Worm (Caenorhabditis elegans) whole organism, young adult: ENCODE data around the gene C17E7.13.

ENCODE experiments used
- D2030.7 ChIP-seq: fragments of 200-800 bp; sonication (Bioruptor generic); IDR thresholded peaks from 2 replicates; pipeline ENCODE4 v1.3.6; 2022; ENCODE audit warnings: missing genetic modification reagents, missing genetic modification characterization, missing compliant biosample characterization
- F10E7.11 ChIP-seq: sonication (generic microtip); optimal IDR thresholded peaks from 2 replicates; lab custom pipeline; 2017; ENCODE audit warnings: mild to moderate bottlenecking, missing genetic modification characterization, moderate library complexity, missing compliant biosample characterization
- F37B4.10 ChIP-seq: fragments of 200-800 bp; sonication (Bioruptor generic); IDR thresholded peaks from 2 replicates; pipeline ENCODE4 v1.3.6; 2022; ENCODE audit warnings: missing genetic modification characterization, missing compliant biosample characterization
- F52B5.7 ChIP-seq: sonication (generic microtip); optimal IDR thresholded peaks from 2 replicates; lab custom pipeline; 2016; ENCODE audit warnings: mild to moderate bottlenecking, missing genetic modification characterization, missing compliant biosample characterization
- K12H6.12 ChIP-seq: fragments of 200-800 bp; sonication (Bioruptor generic); optimal IDR thresholded peaks from 2 replicates; lab custom pipeline; 2018; ENCODE audit warnings: mild to moderate bottlenecking, missing genetic modification characterization, missing compliant biosample characterization
- Y53F4B.3 ChIP-seq: fragments of 200-800 bp; sonication (Bioruptor generic); IDR thresholded peaks from 2 replicates; pipeline ENCODE4 v1.3.6; 2022; ENCODE audit warnings: missing genetic modification reagents, missing genetic modification characterization, missing compliant biosample characterization
- Y95B8A.8 ChIP-seq: fragments of 200-800 bp; sonication (Bioruptor generic); IDR thresholded peaks from 2 replicates; pipeline ENCODE4 v1.3.6; 2022; ENCODE audit warnings: missing genetic modification reagents, missing genetic modification characterization, missing compliant biosample characterization
- ama-1 ChIP-seq, 3 experiments: fragments of 150-350 bp in 1 of 3; sonication (generic microtip) in 2 of 3; optimal IDR thresholded peaks; 2 replicates each; lab custom pipeline; 2014 to 2018; ENCODE audit warnings: missing biosample characterization in 2 of 3, missing genetic modification characterization in 2 of 3, missing genetic modification reagents in 2 of 3
- aptf-2 ChIP-seq: fragments of 200-800 bp; sonication (Bioruptor generic); conservative IDR thresholded peaks from 2 replicates; pipeline ENCODE4 v1.3.6; 2022; ENCODE audit warnings: missing genetic modification reagents, missing genetic modification characterization, missing compliant biosample characterization
- atf-7 ChIP-seq: sonication (generic microtip); optimal IDR thresholded peaks from 2 replicates; lab custom pipeline; 2017; ENCODE audit warnings: mild to moderate bottlenecking, missing genetic modification characterization, missing compliant biosample characterization
- athp-1 ChIP-seq: sonication (generic microtip); optimal IDR thresholded peaks from 2 replicates; lab custom pipeline; 2017; ENCODE audit warnings: mild to moderate bottlenecking, missing genetic modification characterization, missing compliant biosample characterization
- attf-3 ChIP-seq: fragments of 200-800 bp; sonication (Bioruptor generic); conservative IDR thresholded peaks from 2 replicates; pipeline ENCODE4 v1.3.6; 2022; ENCODE audit warnings: missing genetic modification reagents, missing genetic modification characterization, missing compliant biosample characterization
- bed-2 ChIP-seq: fragments of 200-800 bp; sonication (Bioruptor generic); IDR thresholded peaks from 2 replicates; pipeline ENCODE4 v1.3.6; 2022; ENCODE audit warnings: missing genetic modification reagents, missing genetic modification characterization, missing compliant biosample characterization
- ccch-3 ChIP-seq: fragments of 200-800 bp; sonication (Bioruptor generic); optimal IDR thresholded peaks from 2 replicates; lab custom pipeline; 2018; ENCODE audit warnings: mild to moderate bottlenecking, missing genetic modification characterization, missing compliant biosample characterization
- ceh-91 ChIP-seq: fragments of 200-800 bp; sonication (Bioruptor generic); IDR thresholded peaks from 2 replicates; pipeline ENCODE4 v1.3.6; 2022; ENCODE audit warnings: missing genetic modification reagents, missing genetic modification characterization, missing compliant biosample characterization
- ets-4 ChIP-seq: fragments of 200-800 bp; sonication (Bioruptor generic); optimal IDR thresholded peaks from 2 replicates; lab custom pipeline; 2018; ENCODE audit warnings: mild to moderate bottlenecking, missing genetic modification characterization, missing compliant biosample characterization
- gei-17 ChIP-seq: fragments of 200-800 bp; sonication (Bioruptor generic); optimal IDR thresholded peaks from 2 replicates; lab custom pipeline; 2018; ENCODE audit warnings: mild to moderate bottlenecking, missing genetic modification characterization, missing compliant biosample characterization
- hlh-26 ChIP-seq: fragments of 200-800 bp; sonication (Bioruptor generic); conservative IDR thresholded peaks from 2 replicates; pipeline ENCODE4 v1.3.6; 2022; ENCODE audit warnings: missing genetic modification reagents, missing genetic modification characterization, missing compliant biosample characterization
- hsf-1 ChIP-seq: fragments of 200-800 bp; sonication (Bioruptor generic); IDR thresholded peaks from 2 replicates; pipeline ENCODE4 v1.3.6; 2022; ENCODE audit warnings: missing genetic modification reagents, missing genetic modification characterization, missing compliant biosample characterization
- lin-40 ChIP-seq: sonication (generic microtip); optimal IDR thresholded peaks from 2 replicates; lab custom pipeline; 2016; ENCODE audit warnings: missing genetic modification characterization, mild to moderate bottlenecking, missing compliant biosample characterization, missing genotype, missing genetic modification reagents
- lir-1 ChIP-seq: fragments of 200-800 bp; sonication (Bioruptor generic); conservative IDR thresholded peaks from 2 replicates; pipeline ENCODE4 v1.3.6; 2022; ENCODE audit warnings: missing genetic modification reagents, missing genetic modification characterization, missing compliant biosample characterization
- madf-10 ChIP-seq: sonication (generic microtip); optimal IDR thresholded peaks from 2 replicates; lab custom pipeline; 2016; ENCODE audit warnings: mild to moderate bottlenecking, missing genetic modification characterization, missing compliant biosample characterization
- madf-3 ChIP-seq: fragments of 200-800 bp; sonication (Bioruptor generic); IDR thresholded peaks from 2 replicates; pipeline ENCODE4 v1.3.6; 2022; ENCODE audit warnings: missing genetic modification reagents, missing genetic modification characterization, missing compliant biosample characterization
- madf-6 ChIP-seq: fragments of 200-800 bp; sonication (Bioruptor generic); IDR thresholded peaks from 2 replicates; pipeline ENCODE4 v1.3.6; 2022; ENCODE audit warnings: missing genetic modification reagents, missing genetic modification characterization, missing compliant biosample characterization
- madf-8 ChIP-seq: fragments of 200-800 bp; sonication (Bioruptor generic); conservative IDR thresholded peaks from 2 replicates; pipeline ENCODE4 v1.3.6; 2022; ENCODE audit warnings: missing genetic modification reagents, missing genetic modification characterization, missing compliant biosample characterization
- nhr-120 ChIP-seq: fragments of 200-800 bp; sonication (Bioruptor generic); IDR thresholded peaks from 2 replicates; pipeline ENCODE4 v1.3.6; 2022; ENCODE audit warnings: missing genetic modification characterization, missing compliant biosample characterization
- nhr-90 ChIP-seq: sonication (generic microtip); optimal IDR thresholded peaks from 2 replicates; lab custom pipeline; 2016; ENCODE audit warnings: missing genotype, mild to moderate bottlenecking, missing genetic modification characterization, missing compliant biosample characterization
- rcor-1 ChIP-seq: fragments of 200-800 bp; sonication (Bioruptor generic); IDR thresholded peaks from 2 replicates; pipeline ENCODE4 v1.3.6; 2022; ENCODE audit warnings: missing genetic modification reagents, missing genetic modification characterization, missing compliant biosample characterization
- sea-2 ChIP-seq: fragments of 200-800 bp; sonication (Bioruptor generic); IDR thresholded peaks from 2 replicates; pipeline ENCODE4 v1.3.6; 2022; ENCODE audit warnings: missing genetic modification characterization, missing compliant biosample characterization
- snpc-1.1 ChIP-seq: sonication (generic microtip); optimal IDR thresholded peaks from 2 replicates; lab custom pipeline; 2017; ENCODE audit warnings: missing genetic modification characterization, mild to moderate bottlenecking, missing compliant biosample characterization, antibody characterized with exemption, moderate library complexity, missing genotype, missing genetic modification reagents; ENCODE audit not compliant: insufficient read depth
- snpc-3.4 ChIP-seq: sonication (generic microtip); optimal IDR thresholded peaks from 2 replicates; lab custom pipeline; 2017; ENCODE audit warnings: missing genetic modification characterization, mild to moderate bottlenecking, missing compliant biosample characterization, antibody characterized with exemption, moderate library complexity, missing genotype, missing genetic modification reagents
- snpc-4 ChIP-seq, 5 experiments: fragments of 150-350 bp in 1 of 5; sonication (generic microtip) in 4 of 5; optimal IDR thresholded peaks; 2 replicates each; lab custom pipeline; 2014 to 2018; ENCODE audit warnings: missing genetic modification characterization in 5 of 5, missing biosample characterization in 3 of 5, antibody characterized with exemption in 2 of 5, mild to moderate bottlenecking in 2 of 5, missing compliant biosample characterization in 2 of 5, missing genotype in 2 of 5, moderate library complexity in 2 of 5, missing genetic modification reagents in 1 of 5
- somi-1 ChIP-seq: fragments of 200-800 bp; sonication (Bioruptor generic); optimal IDR thresholded peaks from 2 replicates; lab custom pipeline; 2018; ENCODE audit warnings: mild to moderate bottlenecking, missing genetic modification characterization, missing compliant biosample characterization
- unc-62 ChIP-seq: fragments of 150-350 bp; optimal IDR thresholded peaks from 2 replicates; lab custom pipeline; 2014; ENCODE audit warnings: missing biosample characterization, missing genetic modification reagents, missing genetic modification characterization
- xnd-1 ChIP-seq: sonication (generic microtip); optimal IDR thresholded peaks from 2 replicates; lab custom pipeline; 2016; ENCODE audit warnings: missing genotype, missing genetic modification reagents, missing genetic modification characterization, missing compliant biosample characterization
- ztf-18 ChIP-seq: sonication (generic microtip); optimal IDR thresholded peaks from 2 replicates; lab custom pipeline; 2016; ENCODE audit warnings: missing genotype, mild to moderate bottlenecking, missing genetic modification characterization, missing compliant biosample characterization
- ztf-25 ChIP-seq: fragments of 200-800 bp; sonication (Bioruptor generic); IDR thresholded peaks from 2 replicates; pipeline ENCODE4 v1.3.6; 2022; ENCODE audit warnings: missing genetic modification reagents, missing genetic modification characterization, missing compliant biosample characterization
- ztf-26 ChIP-seq: sonication (generic microtip); optimal IDR thresholded peaks from 2 replicates; lab custom pipeline; 2017; ENCODE audit warnings: missing genetic modification characterization, missing compliant biosample characterization
- ztf-3 ChIP-seq: fragments of 200-800 bp; sonication (Bioruptor generic); optimal IDR thresholded peaks from 2 replicates; lab custom pipeline; 2018; ENCODE audit warnings: mild to moderate bottlenecking, missing genetic modification characterization, missing compliant biosample characterization

C17E7.13 gene

DNA sequence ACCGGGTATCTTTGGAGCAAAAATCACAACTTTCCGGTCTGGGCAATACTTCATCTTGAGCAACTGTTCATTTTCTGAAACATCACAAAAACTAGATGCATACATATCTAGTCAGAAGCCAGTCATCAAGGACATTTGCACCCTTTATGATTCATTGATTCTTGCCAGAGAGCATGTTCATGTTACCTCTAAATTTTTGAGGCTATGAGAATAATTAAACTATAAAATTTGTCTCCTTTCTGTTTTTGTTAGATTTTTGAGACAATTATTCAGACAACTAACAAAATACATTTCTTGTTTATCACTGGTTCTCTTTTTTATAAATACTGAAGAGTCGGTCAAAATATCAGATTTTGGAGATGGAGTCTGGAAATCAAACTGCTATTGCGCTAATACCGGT is 27.4 kb upstream of the C17E7.13 start, which contains the start of gene srx-67:
Gene srx-67, plus strand, starts transcription at position 301 of the 400 bp plus-strand sequence.
- TF ChIP-seq hlh-26 (GFP tag; lab: Robert Waterston, UW) (no peak), snpc-1.1 (no peak), unc-62 (GFP tag; lab: Kevin White, UChicago) (no peak), sea-2 (GFP tag; lab: Robert Waterston, UW) (no peak), K12H6.12 (tag; lab: Kevin White, UChicago) (no peak), gei-17 (GFP tag; lab: Kevin White, UChicago) (no peak)

DNA sequence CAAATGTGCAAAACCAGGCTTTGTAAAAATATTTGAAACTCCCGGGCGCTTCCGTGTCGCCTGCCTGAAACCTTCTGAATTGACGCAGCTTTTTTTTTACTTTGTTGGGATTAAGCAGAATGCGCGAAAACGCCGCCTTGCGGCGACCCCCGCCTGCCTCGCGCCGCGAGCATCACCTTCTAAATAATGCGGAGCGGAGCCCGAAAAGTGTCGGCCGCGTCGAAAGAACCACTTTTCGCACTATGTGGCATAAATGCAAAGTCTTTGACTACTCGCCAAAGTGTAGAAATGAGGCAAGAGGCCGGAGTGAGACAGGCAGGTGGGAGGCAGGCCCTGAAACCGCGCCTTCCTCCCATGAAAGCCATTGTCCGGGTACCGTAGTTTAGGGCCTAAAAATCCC is 24.0 kb upstream of the C17E7.13 start:
- TF ChIP-seq ztf-18 (tag; lab: Kevin White, UChicago) (no peak), ccch-3 (GFP tag; lab: Kevin White, UChicago) (no peak), snpc-4 (GFP tag; optimal IDR thresholded peaks at IDR 0.05; lab: Kevin White, UChicago) (no peak), snpc-4 (tag; optimal IDR thresholded peaks at IDR 0.05; lab: Kevin White, UChicago) (peak in 2 of 4 experiments; percentile 60 to 79), nhr-120 (0 out of 2 replicates have a peak, but pooled peaks have one; percentile 38)

DNA sequence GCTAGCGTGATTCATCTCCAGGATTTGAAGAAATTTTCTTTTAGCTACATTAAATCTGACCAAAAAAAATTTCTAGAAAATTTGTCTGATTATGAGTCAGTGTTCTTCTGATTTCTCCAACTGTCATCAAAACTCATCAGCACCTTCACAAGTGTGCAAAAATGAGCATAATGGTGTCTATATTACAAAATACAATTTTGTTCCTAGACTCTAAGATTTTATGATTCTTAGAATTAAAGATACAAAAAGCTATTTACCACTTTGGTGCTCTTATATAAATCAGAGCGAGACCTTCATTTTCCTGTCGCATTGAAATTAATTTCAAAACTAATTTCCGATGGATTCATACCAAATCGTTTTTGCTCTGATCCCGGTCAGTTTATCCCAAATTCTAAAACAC is 23.4 kb upstream of the C17E7.13 start, which contains the start of gene srx-68:
Gene srx-68, plus strand, starts transcription at position 301 of the 400 bp plus-strand sequence.
- no peak for TF ChIP-seq xnd-1 (tag; lab: Kevin White, UChicago)
- no peak for TF ChIP-seq ets-4 (GFP tag; lab: Kevin White, UChicago)
- TF ChIP-seq madf-3 (GFP tag; lab: Robert Waterston, UW), result no peak
- TF ChIP-seq ceh-91 (GFP tag; lab: Robert Waterston, UW), result no peak
- TF ChIP-seq unc-62 (GFP tag; lab: Kevin White, UChicago), result no peak
- TF ChIP-seq ztf-25, result no peak
- TF ChIP-seq madf-10, result no peak
- no peak for TF ChIP-seq snpc-3.4 (tag; lab: Kevin White, UChicago)
- no peak for TF ChIP-seq lin-40
- TF ChIP-seq F10E7.11 (tag; lab: Kevin White, UChicago), result no peak
- TF ChIP-seq hlh-26 (GFP tag; lab: Robert Waterston, UW), result no peak
- TF ChIP-seq nhr-120, result no peak
- TF ChIP-seq D2030.7 (GFP tag; lab: Robert Waterston, UW), result no peak
- no peak for TF ChIP-seq bed-2
- TF ChIP-seq Y95B8A.8 (GFP tag; lab: Robert Waterston, UW), result no peak
- TF ChIP-seq ama-1 (optimal IDR thresholded peaks at IDR 0.05; lab: Kevin White, UChicago), result no peak
- no peak for TF ChIP-seq ama-1 (GFP tag; optimal IDR thresholded peaks at IDR 0.05; lab: Kevin White, UChicago)
- TF ChIP-seq aptf-2 (GFP tag; lab: Robert Waterston, UW), result no peak
- TF ChIP-seq athp-1 (tag; lab: Kevin White, UChicago), result no peak
- no peak for TF ChIP-seq rcor-1
- TF ChIP-seq Y53F4B.3 (GFP tag; lab: Robert Waterston, UW), result no peak

DNA sequence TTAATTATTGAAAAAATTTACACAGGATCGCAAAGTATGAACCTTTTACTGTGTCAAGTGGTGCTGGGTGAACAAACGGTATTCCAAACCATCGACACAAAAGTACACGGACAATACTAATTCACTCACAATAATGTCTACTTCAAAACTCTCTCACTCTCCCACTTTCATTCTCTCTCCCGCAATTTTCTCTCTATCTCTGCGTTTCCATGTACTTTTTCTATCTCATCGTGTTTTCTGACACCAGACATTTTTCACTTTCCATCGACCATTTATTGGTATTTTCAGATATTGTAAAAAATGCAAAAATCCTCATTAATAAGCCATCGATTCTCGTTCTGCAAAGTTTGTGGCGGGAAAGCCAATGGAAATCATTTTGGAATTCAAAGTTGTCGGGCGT is 16.8 kb upstream of the C17E7.13 start, which contains the start of gene nhr-156:
Gene nhr-156, plus strand, starts transcription at position 266 of the 400 bp plus-strand sequence.
- TF ChIP-seq lin-40, result no peak
- no peak for TF ChIP-seq F37B4.10 (GFP tag; lab: Robert Waterston, UW)
- no peak for TF ChIP-seq madf-8 (GFP tag; lab: Robert Waterston, UW)
- TF ChIP-seq attf-3, result no peak
- no peak for TF ChIP-seq ztf-26
- TF ChIP-seq F52B5.7, result no peak
- TF ChIP-seq madf-6 (GFP tag; lab: Robert Waterston, UW), result no peak
- TF ChIP-seq ccch-3 (GFP tag; lab: Kevin White, UChicago), result no peak
- TF ChIP-seq atf-7 (tag; lab: Kevin White, UChicago), result no peak
- TF ChIP-seq lir-1, result no peak
- TF ChIP-seq somi-1 (GFP tag; lab: Kevin White, UChicago), result no peak
- no peak for TF ChIP-seq bed-2
- TF ChIP-seq hsf-1 (GFP tag; lab: Robert Waterston, UW), result no peak
- no peak for TF ChIP-seq ztf-3 (GFP tag; lab: Kevin White, UChicago)
- no peak for TF ChIP-seq nhr-90 (tag; lab: Kevin White, UChicago)
- TF ChIP-seq, all 124 proteins: peak for 0
